Worm (Caenorhabditis elegans) whole organism, young adult: ENCODE data around the gene hyl-1.
A peak's percentile ranks its signal among the peaks of the same experiment; 100 is the strongest.

ENCODE experiments used
- B0035.1 ChIP-seq: sonication (generic microtip); optimal IDR thresholded peaks from 2 replicates; lab custom pipeline; 2016; ENCODE audit warnings: missing genetic modification characterization, mild to moderate bottlenecking, missing compliant biosample characterization, missing genotype, missing genetic modification reagents
- B0336.3 ChIP-seq: fragments of 200-800 bp; sonication (Bioruptor generic); IDR thresholded peaks from 2 replicates; pipeline ENCODE4 v1.3.6; 2022; ENCODE audit warnings: missing genetic modification characterization, missing compliant biosample characterization
- C06A6.2 ChIP-seq: fragments of 200-800 bp; sonication (Bioruptor generic); conservative IDR thresholded peaks from 2 replicates; pipeline ENCODE4 v1.3.6; 2022; ENCODE audit warnings: missing genetic modification characterization, missing compliant biosample characterization
- C17E4.6 ChIP-seq: fragments of 200-800 bp; sonication (Bioruptor generic); IDR thresholded peaks from 2 replicates; pipeline ENCODE4 v1.3.6; 2022; ENCODE audit warnings: missing genetic modification reagents, missing genetic modification characterization, missing compliant biosample characterization
- F33H1.4 ChIP-seq: fragments of 200-800 bp; sonication (Bioruptor generic); IDR thresholded peaks from 2 replicates; pipeline ENCODE4 v1.3.6; 2022; ENCODE audit warnings: missing genetic modification reagents, missing genetic modification characterization, missing compliant biosample characterization
- F37B4.10 ChIP-seq: fragments of 200-800 bp; sonication (Bioruptor generic); IDR thresholded peaks from 2 replicates; pipeline ENCODE4 v1.3.6; 2022; ENCODE audit warnings: missing genetic modification characterization, missing compliant biosample characterization
- F52B5.7 ChIP-seq: sonication (generic microtip); optimal IDR thresholded peaks from 2 replicates; lab custom pipeline; 2016; ENCODE audit warnings: mild to moderate bottlenecking, missing genetic modification characterization, missing compliant biosample characterization
- K11D2.4 ChIP-seq: fragments of 200-800 bp; sonication (Bioruptor generic); IDR thresholded peaks from 2 replicates; pipeline ENCODE4 v1.3.6; 2022; ENCODE audit warnings: missing genetic modification reagents, missing genetic modification characterization, missing compliant biosample characterization
- Y67H2A.10 ChIP-seq: fragments of 200-800 bp; sonication (Bioruptor generic); conservative IDR thresholded peaks from 2 replicates; pipeline ENCODE4 v1.3.6; 2022; ENCODE audit warnings: missing genetic modification reagents, missing genetic modification characterization, missing compliant biosample characterization
- athp-1 ChIP-seq: sonication (generic microtip); optimal IDR thresholded peaks from 2 replicates; lab custom pipeline; 2017; ENCODE audit warnings: mild to moderate bottlenecking, missing genetic modification characterization, missing compliant biosample characterization
- cebp-1 ChIP-seq, 2 experiments: fragments of 200-800 bp in 1 of 2; sonication (Bioruptor generic) in 1 of 2; sonication (generic microtip) in 1 of 2; IDR thresholded peaks in 1 of 2; optimal IDR thresholded peaks in 1 of 2; 2 replicates each; pipeline versions ENCODE4 v1.3.6 to Lab custom; 2017 to 2022; ENCODE audit warnings: missing compliant biosample characterization in 2 of 2, missing genetic modification characterization in 2 of 2, mild to moderate bottlenecking in 1 of 2, missing genetic modification reagents in 1 of 2, moderate library complexity in 1 of 2
- egrh-3 ChIP-seq: fragments of 200-800 bp; sonication (Bioruptor generic); IDR thresholded peaks from 2 replicates; pipeline ENCODE4 v1.3.6; 2022; ENCODE audit warnings: missing genetic modification reagents, missing genetic modification characterization, missing compliant biosample characterization
- ekl-4 ChIP-seq: fragments of 200-800 bp; sonication (Bioruptor generic); IDR thresholded peaks from 2 replicates; pipeline ENCODE4 v1.3.6; 2022; ENCODE audit warnings: missing genetic modification reagents, missing genetic modification characterization, missing compliant biosample characterization
- ets-4 ChIP-seq: fragments of 200-800 bp; sonication (Bioruptor generic); optimal IDR thresholded peaks from 2 replicates; lab custom pipeline; 2018; ENCODE audit warnings: mild to moderate bottlenecking, missing genetic modification characterization, missing compliant biosample characterization
- him-1 ChIP-seq: sonication (generic microtip); optimal IDR thresholded peaks from 2 replicates; lab custom pipeline; 2016; ENCODE audit warnings: missing genotype, missing genetic modification reagents, missing genetic modification characterization, missing compliant biosample characterization
- hsf-1 ChIP-seq: fragments of 200-800 bp; sonication (Bioruptor generic); IDR thresholded peaks from 2 replicates; pipeline ENCODE4 v1.3.6; 2022; ENCODE audit warnings: missing genetic modification reagents, missing genetic modification characterization, missing compliant biosample characterization
- let-526 ChIP-seq: fragments of 200-800 bp; sonication (Bioruptor generic); IDR thresholded peaks from 2 replicates; pipeline ENCODE4 v1.3.6; 2022; ENCODE audit warnings: missing genetic modification reagents, missing genetic modification characterization, missing compliant biosample characterization
- let-607 ChIP-seq, 2 experiments: fragments of 200-800 bp in 1 of 2; sonication (Bioruptor generic) in 1 of 2; sonication (generic microtip) in 1 of 2; optimal IDR thresholded peaks; 2 replicates each; lab custom pipeline; 2016 to 2018; ENCODE audit warnings: mild to moderate bottlenecking in 2 of 2, missing compliant biosample characterization in 2 of 2, missing genetic modification characterization in 2 of 2, moderate library complexity in 2 of 2, missing genotype in 1 of 2
- lin-26 ChIP-seq: fragments of 200-800 bp; sonication (Bioruptor generic); IDR thresholded peaks from 2 replicates; pipeline ENCODE4 v1.3.6; 2022; ENCODE audit warnings: missing genetic modification reagents, missing genetic modification characterization, missing compliant biosample characterization
- lin-40 ChIP-seq: sonication (generic microtip); optimal IDR thresholded peaks from 2 replicates; lab custom pipeline; 2016; ENCODE audit warnings: missing genetic modification characterization, mild to moderate bottlenecking, missing compliant biosample characterization, missing genotype, missing genetic modification reagents
- lin-54 ChIP-seq: fragments of 200-800 bp; sonication (Bioruptor generic); optimal IDR thresholded peaks from 2 replicates; lab custom pipeline; 2018; ENCODE audit warnings: mild to moderate bottlenecking, missing genetic modification characterization, missing compliant biosample characterization
- madf-3 ChIP-seq: fragments of 200-800 bp; sonication (Bioruptor generic); IDR thresholded peaks from 2 replicates; pipeline ENCODE4 v1.3.6; 2022; ENCODE audit warnings: missing genetic modification reagents, missing genetic modification characterization, missing compliant biosample characterization
- madf-6 ChIP-seq: fragments of 200-800 bp; sonication (Bioruptor generic); IDR thresholded peaks from 2 replicates; pipeline ENCODE4 v1.3.6; 2022; ENCODE audit warnings: missing genetic modification reagents, missing genetic modification characterization, missing compliant biosample characterization
- madf-8 ChIP-seq: fragments of 200-800 bp; sonication (Bioruptor generic); conservative IDR thresholded peaks from 2 replicates; pipeline ENCODE4 v1.3.6; 2022; ENCODE audit warnings: missing genetic modification reagents, missing genetic modification characterization, missing compliant biosample characterization
- nfya-1 ChIP-seq: sonication (generic microtip); optimal IDR thresholded peaks from 2 replicates; lab custom pipeline; 2017; ENCODE audit warnings: antibody characterized with exemption, missing compliant biosample characterization, missing genetic modification characterization, borderline replicate concordance; ENCODE audit not compliant: insufficient read depth
- nhr-80 ChIP-seq: sonication (generic microtip); optimal IDR thresholded peaks from 2 replicates; lab custom pipeline; 2016; ENCODE audit warnings: missing genetic modification characterization, missing compliant biosample characterization
- nhr-90 ChIP-seq: sonication (generic microtip); optimal IDR thresholded peaks from 2 replicates; lab custom pipeline; 2016; ENCODE audit warnings: missing genotype, mild to moderate bottlenecking, missing genetic modification characterization, missing compliant biosample characterization
- pbrm-1 ChIP-seq: fragments of 200-800 bp; sonication (Bioruptor generic); IDR thresholded peaks from 2 replicates; pipeline ENCODE4 v1.3.6; 2022; ENCODE audit warnings: missing genetic modification reagents, missing genetic modification characterization, missing compliant biosample characterization
- pha-4 ChIP-seq: fragments of 150-350 bp; sonication (generic microtip); optimal IDR thresholded peaks from 2 replicates; lab custom pipeline; 2014; ENCODE audit warnings: missing biosample characterization, missing genetic modification reagents, missing genetic modification characterization
- rcor-1 ChIP-seq: fragments of 200-800 bp; sonication (Bioruptor generic); IDR thresholded peaks from 2 replicates; pipeline ENCODE4 v1.3.6; 2022; ENCODE audit warnings: missing genetic modification reagents, missing genetic modification characterization, missing compliant biosample characterization
- repo-1 ChIP-seq: sonication (generic microtip); optimal IDR thresholded peaks from 2 replicates; lab custom pipeline; 2017; ENCODE audit warnings: mild to moderate bottlenecking, missing genetic modification characterization, missing compliant biosample characterization
- snpc-4 ChIP-seq, 5 experiments: fragments of 150-350 bp in 1 of 5; sonication (generic microtip) in 4 of 5; optimal IDR thresholded peaks; 2 replicates each; lab custom pipeline; 2014 to 2018; ENCODE audit warnings: missing genetic modification characterization in 5 of 5, missing biosample characterization in 3 of 5, antibody characterized with exemption in 2 of 5, mild to moderate bottlenecking in 2 of 5, missing compliant biosample characterization in 2 of 5, missing genotype in 2 of 5, moderate library complexity in 2 of 5, missing genetic modification reagents in 1 of 5
- tbp1 ChIP-seq: fragments of 200-800 bp; sonication (Bioruptor generic); optimal IDR thresholded peaks from 2 replicates; lab custom pipeline; 2018; ENCODE audit warnings: mild to moderate bottlenecking, missing genetic modification characterization, missing compliant biosample characterization
- tlf-1 ChIP-seq: fragments of 200-800 bp; sonication (Bioruptor generic); optimal IDR thresholded peaks from 2 replicates; lab custom pipeline; 2018; ENCODE audit warnings: mild to moderate bottlenecking, missing genetic modification characterization, missing compliant biosample characterization
- ztf-25 ChIP-seq: fragments of 200-800 bp; sonication (Bioruptor generic); IDR thresholded peaks from 2 replicates; pipeline ENCODE4 v1.3.6; 2022; ENCODE audit warnings: missing genetic modification reagents, missing genetic modification characterization, missing compliant biosample characterization
- ztf-28 ChIP-seq: fragments of 200-800 bp; sonication (Bioruptor generic); IDR thresholded peaks from 2 replicates; pipeline ENCODE4 v1.3.6; 2022; ENCODE audit warnings: missing genetic modification reagents, missing genetic modification characterization, missing compliant biosample characterization

The hyl-1 gene

DNA sequence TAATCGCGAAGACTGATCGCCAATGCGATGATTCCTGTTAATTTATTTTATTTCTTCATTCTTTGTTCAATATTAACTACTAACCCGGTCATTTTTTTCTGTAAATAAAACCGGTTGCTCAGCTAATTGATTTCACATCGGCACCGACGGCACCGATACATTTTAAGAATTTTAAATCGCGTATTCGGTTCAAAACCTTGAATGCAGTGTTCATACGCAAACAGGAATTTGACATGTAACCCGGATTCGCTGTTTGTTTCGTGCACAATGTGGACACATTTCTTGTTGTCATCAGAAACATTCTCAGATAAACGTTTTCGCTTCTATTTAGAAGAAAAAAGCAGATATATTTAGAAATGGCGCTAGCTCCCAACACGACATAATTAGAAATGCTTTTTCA, 39.0 kb upstream of the hyl-1 start (continued):
- TF ChIP-seq him-1 (tag; lab: Kevin White, UChicago) (no peak), F33H1.4 (GFP tag; lab: Robert Waterston, UW) (peak; percentile 41), pbrm-1 (peak; percentile 64; the same call in 1 of the 2 replicates), Y67H2A.10 (no peak), K11D2.4 (GFP tag; lab: Robert Waterston, UW) (no peak), ztf-25 (GFP tag; lab: Robert Waterston, UW) (peak; percentile 86), egrh-3 (no peak)

DNA sequence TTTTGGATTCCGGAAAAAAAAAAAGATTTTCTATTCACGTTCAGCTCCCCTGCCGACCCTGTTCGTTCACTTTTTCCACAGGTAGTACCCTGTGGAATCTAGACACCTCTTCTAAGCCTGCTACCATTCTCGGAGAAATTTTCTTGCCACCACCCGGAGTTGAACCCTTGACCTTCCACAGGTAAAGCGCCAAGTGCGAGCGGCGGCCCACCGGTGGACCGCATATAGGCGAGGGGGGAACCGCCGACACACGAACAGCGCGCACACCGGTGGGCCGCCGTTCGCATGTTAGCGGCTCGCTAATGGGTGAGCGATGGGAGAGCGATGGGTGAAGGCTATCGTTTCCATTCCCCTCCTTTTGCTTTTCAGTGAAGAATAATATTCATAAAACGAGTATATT, 38.3 kb upstream of the hyl-1 start:
- TF ChIP-seq F37B4.10 (GFP tag; lab: Robert Waterston, UW) (0 out of 2 replicates have a peak, but pooled peaks have one; percentile 54), madf-6 (peak; percentile 5; the same call in 1 of the 2 replicates), egrh-3 (peak; percentile 71; the same call in 1 of the 2 replicates)

DNA sequence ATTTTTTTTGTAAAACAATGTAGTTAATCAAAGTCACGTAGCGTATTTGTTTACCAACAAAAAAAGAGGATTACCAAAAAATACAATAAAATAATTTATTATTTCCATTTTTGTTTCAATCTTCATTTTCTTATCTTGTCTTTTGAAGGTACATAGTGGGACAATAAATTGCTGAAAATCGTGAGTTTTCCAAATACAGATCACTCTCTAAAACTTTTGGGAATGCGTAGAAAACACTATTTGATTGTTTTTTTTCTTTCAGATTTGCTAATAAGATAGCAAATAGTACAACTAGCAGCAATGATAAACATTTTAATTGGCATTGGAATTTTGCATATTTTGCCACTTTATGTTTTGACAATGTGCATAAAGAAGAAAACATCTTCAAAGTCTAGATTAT, 37.5 kb upstream of the hyl-1 start, which contains the start of gene C28C12.1:
Gene C28C12.1, plus strand, starts transcription at position 301 of the 400 bp plus-strand sequence.
- TF ChIP-seq madf-3 (no peak), ekl-4 (GFP tag; lab: Robert Waterston, UW) (no peak), let-526 (GFP tag; lab: Robert Waterston, UW) (no peak), C06A6.2 (GFP tag; lab: Robert Waterston, UW) (no peak), hsf-1 (GFP tag; lab: Robert Waterston, UW) (no peak), C17E4.6 (GFP tag; lab: Robert Waterston, UW) (no peak)

DNA sequence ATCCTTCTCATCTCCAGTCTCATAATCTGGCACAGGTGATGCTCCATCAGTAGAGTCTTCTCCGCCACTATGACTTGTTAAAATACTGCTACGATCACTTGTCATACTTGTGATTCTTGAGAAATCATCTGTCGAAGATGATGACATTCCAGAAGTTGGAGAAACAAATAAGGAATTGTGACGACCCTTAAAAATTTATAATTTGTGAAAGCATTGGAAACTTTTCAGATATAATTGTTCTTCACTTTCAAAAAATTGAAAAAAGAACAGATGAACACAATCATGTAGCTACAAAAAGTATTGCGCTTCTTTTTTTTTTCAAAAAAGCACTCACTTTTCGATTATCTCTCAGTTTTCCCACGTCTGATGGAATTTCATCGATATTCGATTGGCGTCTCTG, 32.9 kb upstream of the hyl-1 start:
- TF ChIP-seq pha-4 (tag; lab: Kevin White, UChicago) (no peak), nhr-90 (no peak), rcor-1 (GFP tag; lab: Robert Waterston, UW) (no peak), tbp1 (GFP tag; lab: Kevin White, UChicago) (no peak), madf-8 (GFP tag; lab: Robert Waterston, UW) (no peak), lin-54 (GFP tag; lab: Kevin White, UChicago) (no peak), B0035.1 (tag; lab: Kevin White, UChicago) (no peak), F52B5.7 (tag; lab: Kevin White, UChicago) (no peak), lin-40 (tag; lab: Kevin White, UChicago) (no peak), tlf-1 (GFP tag; lab: Kevin White, UChicago) (no peak), him-1 (tag; lab: Kevin White, UChicago) (no peak), F37B4.10 (GFP tag; lab: Robert Waterston, UW) (no peak), let-607 (tag; optimal IDR thresholded peaks at IDR 0.05; lab: Kevin White, UChicago) (no peak), nfya-1 (no peak), nhr-80 (tag; lab: Kevin White, UChicago) (no peak), repo-1 (tag; lab: Kevin White, UChicago) (no peak), ets-4 (GFP tag; lab: Kevin White, UChicago) (no peak)
- TF ChIP-seq, all 124 proteins: peak for 0

DNA sequence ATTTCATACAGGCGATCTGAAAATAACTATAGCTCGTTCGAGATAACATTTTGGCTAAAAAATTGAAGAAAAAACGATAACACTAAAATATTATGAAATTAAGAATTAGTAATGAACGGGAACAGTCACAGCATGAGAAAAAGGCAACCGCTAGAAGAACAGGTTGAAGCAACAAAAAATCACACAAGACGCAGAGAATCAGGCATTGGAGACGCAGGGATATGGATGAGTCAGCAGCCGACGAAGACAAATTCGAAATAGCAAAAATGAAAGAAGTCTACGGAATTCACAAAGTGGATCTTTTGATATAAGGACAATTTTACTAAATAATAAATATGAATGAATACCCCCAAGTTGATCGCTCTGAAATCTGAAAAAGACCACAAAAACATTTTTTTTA, 28.4 kb upstream of the hyl-1 start, which contains the start of gene tag-77:
Gene tag-77, minus strand, starts transcription at position 15 of the 400 bp plus-strand sequence.
- no peak for TF ChIP-seq ztf-28
- 0 out of 2 replicates have a peak, but pooled peaks have one; percentile 21 for TF ChIP-seq B0336.3 (GFP tag; lab: Robert Waterston, UW)
- 0 out of 2 replicates have a peak, but pooled peaks have one; percentile 31 for TF ChIP-seq madf-6
- no peak for TF ChIP-seq snpc-4 (GFP tag; optimal IDR thresholded peaks at IDR 0.05; lab: Kevin White, UChicago)
- TF ChIP-seq snpc-4 (tag; optimal IDR thresholded peaks at IDR 0.05; lab: Kevin White, UChicago): peak in 1 of 4 experiments; percentile 17
- 0 out of 2 replicates have a peak, but pooled peaks have one; percentile 50 for TF ChIP-seq lin-26 (GFP tag; lab: Robert Waterston, UW)
- TF ChIP-seq athp-1 (tag; lab: Kevin White, UChicago): no peak
- TF ChIP-seq cebp-1 (GFP tag; IDR thresholded peaks at IDR 0.05; lab: Robert Waterston, UW): no peak
- peak; percentile 60 for TF ChIP-seq cebp-1 (tag; optimal IDR thresholded peaks at IDR 0.05; lab: Kevin White, UChicago)
